Worm (Caenorhabditis elegans): Measurements from ENCODE around the gene srh-217.

DNA sequence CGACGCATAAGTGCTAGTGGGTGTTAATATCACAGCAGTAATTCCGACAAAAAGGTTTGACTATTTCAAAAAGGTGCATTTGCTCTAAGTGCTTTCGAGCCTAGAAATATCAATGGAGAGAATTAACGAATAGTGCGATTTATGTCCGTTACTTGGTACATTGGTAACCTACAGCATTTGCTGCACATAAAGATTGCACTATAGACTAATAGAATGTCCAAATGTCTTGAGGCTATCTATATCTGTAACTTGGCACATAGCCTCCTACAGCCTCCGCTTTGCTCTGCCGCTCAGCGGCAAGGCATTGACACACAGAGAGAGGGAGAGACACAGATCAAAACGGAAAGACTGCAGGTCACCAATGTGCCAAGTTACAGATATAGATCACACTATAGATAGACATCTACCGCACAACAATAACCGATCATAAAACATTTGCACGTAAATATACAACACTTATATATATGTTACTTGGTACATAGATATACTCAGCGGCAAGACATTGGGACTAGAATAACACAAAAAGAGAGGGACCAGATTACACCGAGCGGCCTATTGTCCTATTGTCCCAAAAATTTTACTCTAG, at the start of gene srh-217, which contains the start of gene Y113G7B.28:
- no peak for TF ChIP-seq ztf-23 (GFP tag; IDR thresholded peaks at IDR 0.05)
- TF ChIP-seq ref-1 (GFP tag; conservative IDR thresholded peaks at IDR 0.05) = no peak
- no peak for TF ChIP-seq T22C8.4 (GFP tag; IDR thresholded peaks at IDR 0.05)

All from whole organism, midembryonic.